Worm (Caenorhabditis elegans): ENCODE data around the gene srh-89.

srh-89 gene

ce11 chrV:7487518-7487917 lies 22.9 kb upstream of the srh-89 start, which contains the start of gene srbc-7:
srbc-7 (minus strand) TSS chrV:7487618.
- TF ChIP-seq nhr-6 (tag; optimal IDR thresholded peaks at IDR 0.05) (no peak), gei-8 (GFP tag; optimal IDR thresholded peaks at IDR 0.05) (no peak), madf-9 (GFP tag; conservative IDR thresholded peaks at IDR 0.05) (no peak), lin-13 (GFP tag; optimal IDR thresholded peaks at IDR 0.05) (no peak), lin-1 (GFP tag; IDR thresholded peaks at IDR 0.05) (no peak), ztf-11 (tag; optimal IDR thresholded peaks at IDR 0.05) (no peak), nhr-25 (tag; optimal IDR thresholded peaks at IDR 0.05; ENCODE audit: borderline replicate concordance, insufficient read depth) (no peak), ztf-7 (tag; optimal IDR thresholded peaks at IDR 0.05) (no peak)

ce11 chrV:7485000-7485399 lies 20.4 kb upstream of the srh-89 start, which contains the start of gene srbc-8:
srbc-8 (minus strand) TSS chrV:7485100.
- TF ChIP-seq nhr-76 (tag; optimal IDR thresholded peaks at IDR 0.05) (no peak), jun-1 (tag; optimal IDR thresholded peaks at IDR 0.05) (no peak), mxl-3 (GFP tag; optimal IDR thresholded peaks at IDR 0.05) (no peak), skn-1 (tag; optimal IDR thresholded peaks at IDR 0.05) (no peak), rbr-2 (tag; optimal IDR thresholded peaks at IDR 0.05) (no peak), gei-8 (GFP tag; optimal IDR thresholded peaks at IDR 0.05) (no peak), ctbp-1 (GFP tag; IDR thresholded peaks at IDR 0.05) (no peak), hif-1 (tag; optimal IDR thresholded peaks at IDR 0.05) (no peak), sdz-12 (GFP tag; optimal IDR thresholded peaks at IDR 0.05) (no peak), Y105C5A.15 (GFP tag; IDR thresholded peaks at IDR 0.05) (no peak), lin-15B (tag; optimal IDR thresholded peaks at IDR 0.05) (no peak)

- no peak for TF ChIP-seq spr-1 (tag; optimal IDR thresholded peaks at IDR 0.05)
- no peak for TF ChIP-seq lsy-2 (tag; optimal IDR thresholded peaks at IDR 0.05)
- TF ChIP-seq egl-27 (tag; optimal IDR thresholded peaks at IDR 0.05), result no peak
- no peak for TF ChIP-seq nhr-41 (GFP tag; IDR thresholded peaks at IDR 0.05)
- no peak for TF ChIP-seq nhr-76 (tag; optimal IDR thresholded peaks at IDR 0.05)
- TF ChIP-seq zip-11 (GFP tag; IDR thresholded peaks at IDR 0.05), result no peak
- no peak for TF ChIP-seq ama-1 (optimal IDR thresholded peaks at IDR 0.05)
- TF ChIP-seq madf-5 (GFP tag; IDR thresholded peaks at IDR 0.05), result no peak
- TF ChIP-seq nhr-11 (tag; optimal IDR thresholded peaks at IDR 0.05), result no peak
- no peak for TF ChIP-seq dpl-1 (GFP tag; optimal IDR thresholded peaks at IDR 0.05)
- TF ChIP-seq zfp-3 (GFP tag; conservative IDR thresholded peaks at IDR 0.05), result no peak
- no peak for TF ChIP-seq fkh-10 (GFP tag; optimal IDR thresholded peaks at IDR 0.05)
- no peak for TF ChIP-seq skn-1 (tag; optimal IDR thresholded peaks at IDR 0.05)
- TF ChIP-seq lin-13 (GFP tag; optimal IDR thresholded peaks at IDR 0.05), result no peak
- TF ChIP-seq attf-4 (tag; optimal IDR thresholded peaks at IDR 0.05), result no peak
- TF ChIP-seq egl-43 (GFP tag; IDR thresholded peaks at IDR 0.05), result no peak
- no peak for TF ChIP-seq gei-8 (GFP tag; optimal IDR thresholded peaks at IDR 0.05)
- no peak for TF ChIP-seq nhr-102 (tag; optimal IDR thresholded peaks at IDR 0.05)
- no peak for TF ChIP-seq ceh-20 (GFP tag; IDR thresholded peaks at IDR 0.05)
- no peak for TF ChIP-seq F10B5.3 (tag; optimal IDR thresholded peaks at IDR 0.05)
These were observed 16.4 kb upstream of the srh-89 start, which contains the start of gene C18B10.6 for ce11 chrV:7480949-7481348. C18B10.6 (minus strand) TSS chrV:7481049.

ce11 chrV:7478404-7478803 lies 13.8 kb upstream of the srh-89 start, which contains the start of gene str-190:
str-190 (minus strand) TSS chrV:7478504.
- TF ChIP-seq dmd-6 (GFP tag; IDR thresholded peaks at IDR 0.05) (no peak), F49E8.2 (tag; optimal IDR thresholded peaks at IDR 0.05; ENCODE audit: borderline replicate concordance) (no peak), tag-97 (GFP tag; IDR thresholded peaks at IDR 0.05) (no peak), T26A8.4 (GFP tag; IDR thresholded peaks at IDR 0.05) (no peak), lsy-2 (tag; optimal IDR thresholded peaks at IDR 0.05) (no peak), pqm-1 (tag; optimal IDR thresholded peaks at IDR 0.05) (no peak), nhr-237 (tag; optimal IDR thresholded peaks at IDR 0.05) (no peak), dmd-8 (GFP tag; IDR thresholded peaks at IDR 0.05) (no peak)
